Worm (Caenorhabditis elegans) whole organism, L2 larva: Measurements from ENCODE around the gene paf-2.

Experiments
- C34F6.9 ChIP-seq: fragments of 150-350 bp; optimal IDR thresholded peaks from 2 replicates; lab custom pipeline; 2014; ENCODE audit warnings: missing biosample characterization, missing genetic modification characterization
- F13H6.1 ChIP-seq: sonication (generic microtip); optimal IDR thresholded peaks from 2 replicates; lab custom pipeline; 2016; ENCODE audit warnings: missing genetic modification characterization, missing compliant biosample characterization
- aly-2 ChIP-seq: fragments of 150-350 bp; optimal IDR thresholded peaks from 2 replicates; lab custom pipeline; 2014; ENCODE audit warnings: missing biosample characterization, missing genetic modification characterization
- ama-1 ChIP-seq: fragments of 150-350 bp; optimal IDR thresholded peaks from 2 replicates; lab custom pipeline; 2018; ENCODE audit warnings: inconsistent platforms
- blmp-1 ChIP-seq: sonication (generic microtip); optimal IDR thresholded peaks from 2 replicates; lab custom pipeline; 2017; ENCODE audit warnings: missing genetic modification characterization, mild to moderate bottlenecking, missing compliant biosample characterization, antibody characterized with exemption, moderate library complexity; ENCODE audit not compliant: insufficient read depth
- ceh-16 ChIP-seq: fragments of 150-350 bp; optimal IDR thresholded peaks from 2 replicates; lab custom pipeline; 2014; ENCODE audit warnings: missing biosample characterization, missing genetic modification characterization
- ceh-82 ChIP-seq: fragments of 150-350 bp; optimal IDR thresholded peaks from 2 replicates; lab custom pipeline; 2014; ENCODE audit warnings: missing biosample characterization, missing genetic modification characterization
- crh-2 ChIP-seq: sonication (generic microtip); optimal IDR thresholded peaks from 2 replicates; lab custom pipeline; 2017; ENCODE audit warnings: missing biosample characterization, missing genetic modification characterization
- dmd-4 ChIP-seq: sonication (generic microtip); optimal IDR thresholded peaks from 2 replicates; lab custom pipeline; 2017; ENCODE audit warnings: missing biosample characterization, missing genetic modification characterization
- fos-1 ChIP-seq: fragments of 150-350 bp; optimal IDR thresholded peaks from 2 replicates; lab custom pipeline; 2014; ENCODE audit warnings: missing biosample characterization, missing genetic modification characterization
- gmeb-1 ChIP-seq: fragments of 150-350 bp; optimal IDR thresholded peaks from 2 replicates; lab custom pipeline; 2014; ENCODE audit warnings: missing biosample characterization, missing genetic modification characterization
- lin-11 ChIP-seq: fragments of 150-350 bp; sonication (generic microtip); optimal IDR thresholded peaks from 2 replicates; lab custom pipeline; 2014; ENCODE audit warnings: missing biosample characterization, missing genetic modification characterization, inconsistent platforms, mixed read lengths
- lin-13 ChIP-seq: fragments of 150-350 bp; optimal IDR thresholded peaks from 2 replicates; lab custom pipeline; 2014; ENCODE audit warnings: missing biosample characterization, missing genetic modification reagents, missing genetic modification characterization
- lin-39 ChIP-seq: fragments of 150-350 bp; optimal IDR thresholded peaks from 2 replicates; lab custom pipeline; 2014; ENCODE audit warnings: missing biosample characterization, missing genetic modification reagents, missing genetic modification characterization
- lsy-2 ChIP-seq, 2 experiments: fragments of 150-350 bp in 1 of 2; sonication (generic microtip) in 1 of 2; optimal IDR thresholded peaks; 2 replicates each; lab custom pipeline; 2014 to 2017; ENCODE audit warnings: missing biosample characterization in 2 of 2, missing genetic modification characterization in 2 of 2
- mab-5 ChIP-seq: fragments of 150-350 bp; optimal IDR thresholded peaks from 2 replicates; lab custom pipeline; 2014; ENCODE audit warnings: missing biosample characterization, missing genetic modification characterization
- mbf-1 ChIP-seq: sonication (generic microtip); optimal IDR thresholded peaks from 2 replicates; lab custom pipeline; 2017; ENCODE audit warnings: missing biosample characterization, missing genetic modification characterization
- nhr-10 ChIP-seq: sonication (generic microtip); optimal IDR thresholded peaks from 2 replicates; lab custom pipeline; 2017; ENCODE audit warnings: missing biosample characterization, missing genetic modification characterization
- nhr-129 ChIP-seq: fragments of 150-350 bp; optimal IDR thresholded peaks from 2 replicates; lab custom pipeline; 2014; ENCODE audit warnings: missing biosample characterization, missing genetic modification characterization
- nhr-23 ChIP-seq: fragments of 150-350 bp; optimal IDR thresholded peaks from 2 replicates; lab custom pipeline; 2014; ENCODE audit warnings: missing biosample characterization, missing genetic modification reagents, missing genetic modification characterization
- nhr-237 ChIP-seq: fragments of 150-350 bp; optimal IDR thresholded peaks from 2 replicates; lab custom pipeline; 2014; ENCODE audit warnings: missing biosample characterization, missing genetic modification characterization
- nhr-25 ChIP-seq: fragments of 150-350 bp; sonication (generic microtip); optimal IDR thresholded peaks from 3 replicates; lab custom pipeline; 2014; ENCODE audit warnings: missing biosample characterization, missing genetic modification characterization
- nhr-6 ChIP-seq: fragments of 150-350 bp; optimal IDR thresholded peaks from 2 replicates; lab custom pipeline; 2014; ENCODE audit warnings: missing biosample characterization, missing genetic modification characterization
- nhr-77 ChIP-seq: fragments of 150-350 bp; optimal IDR thresholded peaks from 2 replicates; lab custom pipeline; 2014; ENCODE audit warnings: missing biosample characterization, missing genetic modification characterization
- sem-4 ChIP-seq: fragments of 150-350 bp; optimal IDR thresholded peaks from 2 replicates; lab custom pipeline; 2014; ENCODE audit warnings: missing biosample characterization, missing genetic modification reagents, missing genetic modification characterization
- sma-3 ChIP-seq: sonication (generic microtip); optimal IDR thresholded peaks from 2 replicates; lab custom pipeline; 2016; ENCODE audit warnings: missing genetic modification reagents, missing genetic modification characterization, missing compliant biosample characterization
- sma-9 ChIP-seq, 2 experiments: fragments of 150-350 bp in 1 of 2; sonication (generic microtip) in 1 of 2; optimal IDR thresholded peaks; 2 replicates each; lab custom pipeline; 2014 to 2016; ENCODE audit warnings: missing genetic modification characterization in 2 of 2, mild to moderate bottlenecking in 1 of 2, missing biosample characterization in 1 of 2, missing compliant biosample characterization in 1 of 2, missing genetic modification reagents in 1 of 2, moderate library complexity in 1 of 2
- snpc-4 ChIP-seq: fragments of 150-350 bp; optimal IDR thresholded peaks from 2 replicates; lab custom pipeline; 2014; ENCODE audit warnings: missing biosample characterization, missing genetic modification characterization
- unc-55 ChIP-seq: fragments of 150-350 bp; sonication (generic microtip); optimal IDR thresholded peaks from 3 replicates; lab custom pipeline; 2014; ENCODE audit warnings: missing biosample characterization, missing genetic modification reagents, missing genetic modification characterization
- unc-62 ChIP-seq: fragments of 150-350 bp; optimal IDR thresholded peaks from 2 replicates; lab custom pipeline; 2014; ENCODE audit warnings: missing biosample characterization, missing genetic modification reagents, missing genetic modification characterization
- ztf-4 ChIP-seq: fragments of 150-350 bp; optimal IDR thresholded peaks from 2 replicates; lab custom pipeline; 2014; ENCODE audit warnings: missing biosample characterization, missing genetic modification characterization

paf-2 gene

ce11 chrX:4274116-4274515 is 23.4 kb downstream of the paf-2 start, which contains the start of gene mec-18:
mec-18 (minus strand) TSS chrX:4274216.
- TF ChIP-seq unc-55 (GFP tag; lab: Kevin White, UChicago), result peak; percentile 9
- no peak for TF ChIP-seq nhr-237 (tag; lab: Kevin White, UChicago)

- TF ChIP-seq ztf-4 (tag; lab: Kevin White, UChicago), result no peak
- TF ChIP-seq gmeb-1 (tag; lab: Kevin White, UChicago), result no peak
- no peak for TF ChIP-seq snpc-4
- TF ChIP-seq dmd-4, result no peak
- TF ChIP-seq sma-3, result no peak
- no peak for TF ChIP-seq lsy-2 (tag; optimal IDR thresholded peaks at IDR 0.05; lab: Kevin White, UChicago)
Observed at ce11 chrX:4273614-4274013, 23.9 kb downstream of the paf-2 start, which contains the start of gene C52B9.10. C52B9.10 (plus strand) TSS chrX:4273914.

DNA sequence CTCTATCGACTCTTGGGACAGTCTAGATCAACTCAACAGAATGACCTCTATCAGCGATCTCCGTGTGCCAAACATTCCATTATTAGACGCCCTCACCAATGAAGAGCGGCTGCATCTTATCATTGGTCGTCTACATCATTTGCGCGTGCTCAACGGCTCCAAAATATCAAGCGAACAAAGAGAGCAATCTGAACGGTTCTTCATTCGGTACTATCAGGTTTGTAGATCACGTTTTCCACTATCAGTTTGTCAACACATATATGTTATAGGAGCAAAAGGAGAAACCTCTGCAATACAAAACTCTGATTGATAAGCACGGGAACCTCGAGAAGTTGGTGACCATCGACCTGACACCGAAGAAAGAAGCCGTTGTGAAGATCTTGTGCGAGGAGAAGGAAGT is 29.1 kb downstream of the paf-2 start:
- no peak for TF ChIP-seq gmeb-1 (tag; lab: Kevin White, UChicago)
- TF ChIP-seq ama-1 (lab: Kevin White, UChicago), result no peak
- TF ChIP-seq nhr-10, result no peak
- TF ChIP-seq lin-11 (tag; lab: Kevin White, UChicago), result no peak

ce11 chrX:4266178-4266931 is 31.2 kb downstream of the paf-2 start:
- TF ChIP-seq C34F6.9 (tag; lab: Kevin White, UChicago), result no peak
- TF ChIP-seq sma-3, result no peak
- TF ChIP-seq lsy-2 (tag; optimal IDR thresholded peaks at IDR 0.05; lab: Kevin White, UChicago), result peak in 1 of 2 experiments; percentile 5
- no peak for TF ChIP-seq blmp-1 (tag; lab: Kevin White, UChicago)
- TF ChIP-seq nhr-129, result peak; percentile 53
- no peak for TF ChIP-seq mab-5
- no peak for TF ChIP-seq nhr-6
- TF ChIP-seq sma-9 (GFP tag; optimal IDR thresholded peaks at IDR 0.05; lab: Kevin White, UChicago), result peak; percentile 35
- TF ChIP-seq sma-9 (tag; optimal IDR thresholded peaks at IDR 0.05; lab: Kevin White, UChicago), result no peak
- TF ChIP-seq, all 48 proteins: peak for 3

DNA sequence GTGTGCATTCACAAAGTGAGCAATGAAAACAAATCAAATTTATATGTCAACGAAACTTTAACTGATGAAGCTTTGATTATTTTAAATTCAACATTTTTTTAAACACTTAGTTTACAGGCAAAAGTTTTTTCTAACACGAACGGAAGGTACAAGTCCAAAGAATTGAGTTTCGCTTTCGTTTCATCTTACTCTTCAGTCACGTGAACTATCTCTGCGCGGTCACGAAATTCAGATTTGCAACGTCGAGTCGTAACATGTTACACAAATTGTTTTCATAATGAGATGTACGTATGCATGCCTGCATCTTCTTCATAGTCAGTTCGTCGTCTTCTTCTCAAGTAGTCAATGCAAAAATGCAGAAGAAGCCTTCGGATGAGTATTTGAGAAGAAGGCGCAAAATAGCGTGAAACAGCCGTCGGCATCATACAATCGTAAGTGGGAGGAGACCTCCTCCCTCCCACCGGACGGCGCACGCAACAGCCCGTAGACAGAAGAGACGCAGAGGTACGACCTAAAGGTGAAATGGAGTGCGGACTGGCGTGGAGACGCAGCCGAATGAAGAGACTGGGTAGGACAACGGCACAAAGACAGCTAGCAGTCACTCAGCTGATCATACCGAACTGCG is 32.1 kb downstream of the paf-2 start, which contains the start of gene coel-1:
Gene coel-1, plus strand, starts transcription at position 381 of the 625 bp plus-strand sequence.
- TF ChIP-seq C34F6.9 (tag; lab: Kevin White, UChicago) (peak; percentile 67), sma-9 (GFP tag; optimal IDR thresholded peaks at IDR 0.05; lab: Kevin White, UChicago) (peak; percentile 72), sma-9 (tag; optimal IDR thresholded peaks at IDR 0.05; lab: Kevin White, UChicago) (no peak), unc-55 (GFP tag; lab: Kevin White, UChicago) (peak; percentile 62), ceh-82 (tag; lab: Kevin White, UChicago) (no peak), nhr-129 (peak; percentile 82), ceh-16 (no peak), nhr-77 (tag; lab: Kevin White, UChicago) (no peak), lsy-2 (tag; optimal IDR thresholded peaks at IDR 0.05; lab: Kevin White, UChicago) (peak in 1 of 2 experiments; percentile 10), fos-1 (peak; percentile 43), crh-2 (tag; lab: Kevin White, UChicago) (peak; percentile 30), nhr-23 (tag; lab: Kevin White, UChicago) (no peak), sem-4 (tag; lab: Kevin White, UChicago) (peak; percentile 29), blmp-1 (tag; lab: Kevin White, UChicago) (peak; percentile 57), lin-13 (GFP tag; lab: Kevin White, UChicago) (no peak), ama-1 (lab: Kevin White, UChicago) (peak; percentile 4), aly-2 (tag; lab: Kevin White, UChicago) (no peak), nhr-25 (tag; lab: Kevin White, UChicago) (peak; percentile 64), sma-3 (peak; percentile 24), mbf-1 (tag; lab: Kevin White, UChicago) (no peak), lin-39 (tag; lab: Kevin White, UChicago) (no peak), snpc-4 (no peak), unc-62 (GFP tag; lab: Kevin White, UChicago) (no peak), F13H6.1 (tag; lab: Kevin White, UChicago) (peak; percentile 70)
